Worm (Caenorhabditis elegans) whole organism, early embryonic: ENCODE results near the gene C25G4.17.
"Not testable (repeated sequence)": the region's sequence is repeated elsewhere in the genome, so short reads cannot be mapped to it uniquely, and the experiment has no call there.

Source experiments
- B0310.2 ChIP-seq: sonication (generic microtip); optimal IDR thresholded peaks from 2 replicates; lab custom pipeline; 2016; ENCODE audit warnings: mild to moderate bottlenecking, missing genetic modification characterization, missing compliant biosample characterization
- F13C5.2 ChIP-seq: sonication (generic microtip); optimal IDR thresholded peaks from 2 replicates; lab custom pipeline; 2017; ENCODE audit warnings: mild to moderate bottlenecking, missing genetic modification characterization, inconsistent platforms, missing compliant biosample characterization
- aly-1 ChIP-seq: sonication (generic microtip); optimal IDR thresholded peaks from 2 replicates; lab custom pipeline; 2016; ENCODE audit warnings: missing genetic modification characterization, missing compliant biosample characterization
- ama-1 ChIP-seq: fragments of 150-350 bp; optimal IDR thresholded peaks from 2 replicates; lab custom pipeline; 2014
- ceh-13 ChIP-seq: fragments of 200-800 bp; sonication (Bioruptor generic); optimal IDR thresholded peaks from 2 replicates; lab custom pipeline; 2018; ENCODE audit warnings: mild to moderate bottlenecking, missing genetic modification characterization, missing compliant biosample characterization
- ceh-36 ChIP-seq: sonication (generic microtip); optimal IDR thresholded peaks from 2 replicates; lab custom pipeline; 2016; ENCODE audit warnings: missing genetic modification characterization, inconsistent platforms, missing compliant biosample characterization
- ets-7 ChIP-seq: sonication (generic microtip); optimal IDR thresholded peaks from 2 replicates; lab custom pipeline; 2016; ENCODE audit warnings: missing genotype, missing genetic modification characterization, missing compliant biosample characterization
- flt-1 ChIP-seq: fragments of 200-800 bp; sonication (Bioruptor generic); IDR thresholded peaks from 2 replicates; pipeline ENCODE4 v1.3.6; 2022; ENCODE audit warnings: missing genetic modification characterization, missing compliant biosample characterization
- hmbx-1 ChIP-seq: sonication (generic microtip); optimal IDR thresholded peaks from 2 replicates; lab custom pipeline; 2016; ENCODE audit warnings: mild to moderate bottlenecking, missing genetic modification characterization, missing compliant biosample characterization
- hmg-4 ChIP-seq: fragments of 200-800 bp; sonication (Bioruptor generic); optimal IDR thresholded peaks from 2 replicates; lab custom pipeline; 2018; ENCODE audit warnings: mild to moderate bottlenecking, missing genetic modification characterization, missing compliant biosample characterization
- hnd-1 ChIP-seq: sonication (generic microtip); optimal IDR thresholded peaks from 2 replicates; lab custom pipeline; 2016; ENCODE audit warnings: missing genetic modification characterization, missing compliant biosample characterization
- pes-1 ChIP-seq: fragments of 200-800 bp; sonication (Bioruptor generic); IDR thresholded peaks from 2 replicates; pipeline ENCODE4 v1.3.6; 2022; ENCODE audit warnings: missing genetic modification reagents, missing genetic modification characterization, missing compliant biosample characterization
- scrt-1 ChIP-seq: fragments of 200-800 bp; sonication (Bioruptor generic); IDR thresholded peaks from 2 replicates; pipeline ENCODE4 v1.3.6; 2022; ENCODE audit warnings: missing genetic modification characterization, missing compliant biosample characterization
- sea-1 ChIP-seq: fragments of 200-800 bp; sonication (Bioruptor generic); conservative IDR thresholded peaks from 2 replicates; pipeline ENCODE4 v1.3.6; 2022; ENCODE audit warnings: missing genetic modification characterization, missing compliant biosample characterization
- tbx-11 ChIP-seq: fragments of 200-800 bp; sonication (Bioruptor generic); IDR thresholded peaks from 2 replicates; pipeline ENCODE4 v1.3.6; 2022; ENCODE audit warnings: missing genetic modification characterization, missing compliant biosample characterization
- tbx-37 ChIP-seq: fragments of 200-800 bp; sonication (Bioruptor generic); conservative IDR thresholded peaks from 2 replicates; pipeline ENCODE4 v1.3.6; 2022; ENCODE audit warnings: missing genetic modification reagents, missing genetic modification characterization, missing compliant biosample characterization
- tra-4 ChIP-seq: sonication (generic microtip); optimal IDR thresholded peaks from 2 replicates; lab custom pipeline; 2017; ENCODE audit warnings: missing genetic modification characterization, missing compliant biosample characterization

The C25G4.17 gene

ce11 chrIV:12463370-12463769 lies 21.6 kb downstream of the C25G4.17 start, which contains the start of gene C25G4.8:
C25G4.8 (minus strand) TSS chrIV:12463470.
- no peak for TF ChIP-seq hmbx-1
- TF ChIP-seq pes-1: no peak
- no peak for TF ChIP-seq scrt-1
- no peak for TF ChIP-seq ceh-13 (GFP tag; lab: Kevin White, UChicago)

DNA sequence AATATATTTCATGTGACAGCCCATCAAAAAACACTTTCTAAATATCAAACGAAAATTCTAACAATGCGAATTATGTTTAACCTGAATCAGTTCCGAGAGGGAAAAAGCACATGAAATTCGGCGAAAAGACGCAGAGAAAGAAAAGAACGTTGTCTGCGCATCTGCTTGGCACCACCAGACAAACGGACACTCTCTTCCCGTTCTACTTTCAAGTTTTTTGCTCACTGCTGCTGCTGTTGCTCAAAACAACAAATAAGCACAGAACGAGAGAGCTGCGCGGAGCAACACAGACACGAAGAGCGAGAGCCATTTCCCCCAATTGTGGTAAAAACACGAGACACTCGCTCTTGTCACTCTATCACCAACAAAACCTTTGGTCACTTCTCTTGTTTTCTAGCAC lies 23.0 kb downstream of the C25G4.17 start:
- TF ChIP-seq ama-1: no peak
- TF ChIP-seq hmg-4 (GFP tag; lab: Kevin White, UChicago): no peak
- TF ChIP-seq ets-7 (tag; lab: Kevin White, UChicago): no peak
- no peak for TF ChIP-seq scrt-1
- TF ChIP-seq hnd-1 (tag; lab: Kevin White, UChicago): no peak
- no peak for TF ChIP-seq pes-1
- TF ChIP-seq tbx-11 (GFP tag; lab: Robert Waterston, UW): no peak
- no peak for TF ChIP-seq B0310.2 (tag; lab: Kevin White, UChicago)
- no peak for TF ChIP-seq aly-1 (tag; lab: Kevin White, UChicago)
- no peak for TF ChIP-seq ceh-36 (tag; lab: Kevin White, UChicago)
- no peak for TF ChIP-seq F13C5.2 (tag; lab: Kevin White, UChicago)
- no peak for TF ChIP-seq sea-1

ce11 chrIV:12467761-12468160 lies 25.9 kb downstream of the C25G4.17 start:
- no peak for TF ChIP-seq ceh-13 (GFP tag; lab: Kevin White, UChicago)
- TF ChIP-seq flt-1 (GFP tag; lab: Robert Waterston, UW): no peak
- TF ChIP-seq tbx-37: no peak
- no peak for TF ChIP-seq ama-1
- TF ChIP-seq hnd-1 (tag; lab: Kevin White, UChicago): no peak
- no peak for TF ChIP-seq ets-7 (tag; lab: Kevin White, UChicago)
- TF ChIP-seq tra-4 (tag; lab: Kevin White, UChicago): no peak
- no peak for TF ChIP-seq hmbx-1
- no peak for TF ChIP-seq tbx-11 (GFP tag; lab: Robert Waterston, UW)
- TF ChIP-seq hmg-4 (GFP tag; lab: Kevin White, UChicago): no peak
- TF ChIP-seq B0310.2 (tag; lab: Kevin White, UChicago): no peak
- no peak for TF ChIP-seq aly-1 (tag; lab: Kevin White, UChicago)
- TF ChIP-seq F13C5.2 (tag; lab: Kevin White, UChicago): no peak
- TF ChIP-seq ceh-36 (tag; lab: Kevin White, UChicago): no peak
- TF ChIP-seq sea-1: no peak
- no peak for TF ChIP-seq scrt-1
- TF ChIP-seq pes-1: no peak

ce11 chrIV:12468359-12468758 lies 26.5 kb downstream of the C25G4.17 start, which contains the start of gene igdb-2:
igdb-2 (plus strand) TSS chrIV:12468659.
- TF ChIP-seq hmbx-1 (no peak), hnd-1 (tag; lab: Kevin White, UChicago) (no peak), hmg-4 (GFP tag; lab: Kevin White, UChicago) (no peak), ceh-36 (tag; lab: Kevin White, UChicago) (no peak), tra-4 (tag; lab: Kevin White, UChicago) (no peak), sea-1 (no peak), pes-1 (no peak), ceh-13 (GFP tag; lab: Kevin White, UChicago) (no peak), scrt-1 (no peak), flt-1 (GFP tag; lab: Robert Waterston, UW) (no peak), B0310.2 (tag; lab: Kevin White, UChicago) (no peak), ama-1 (no peak), tbx-37 (no peak)

DNA sequence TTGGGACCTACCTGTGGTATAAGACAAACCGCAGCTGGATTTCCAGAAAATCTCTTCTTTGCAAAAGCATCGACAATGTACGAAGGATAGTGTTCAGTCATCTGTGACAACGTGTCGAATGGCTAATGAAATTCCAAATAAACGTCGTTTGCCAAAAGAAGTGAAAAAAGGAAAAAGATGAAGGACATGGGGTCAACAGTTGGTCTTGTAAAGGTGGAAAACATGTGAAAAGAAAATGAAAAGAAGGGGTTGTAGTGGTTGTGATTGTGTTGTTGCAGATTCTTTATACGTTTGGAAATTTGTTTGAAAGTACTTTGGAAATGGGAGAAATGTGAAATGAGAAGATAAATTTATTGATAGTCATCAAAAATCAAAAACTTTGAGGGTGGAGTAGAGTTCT lies 35.1 kb downstream of the C25G4.17 start, which contains the start of gene T04A11.1:
Gene T04A11.1 (minus strand): TSS at position 101 of the 400 bp plus-strand sequence.
- TF ChIP-seq ets-7 (tag; lab: Kevin White, UChicago); ama-1; F13C5.2 (tag; lab: Kevin White, UChicago): not testable (repeated sequence)

ce11 chrIV:12478711-12479110 lies 36.9 kb downstream of the C25G4.17 start, which contains the start of gene igdb-1:
igdb-1 (plus strand) TSS chrIV:12479011.
- not testable (repeated sequence) for TF ChIP-seq tra-4 (tag; lab: Kevin White, UChicago); tbx-11 (GFP tag; lab: Robert Waterston, UW); aly-1 (tag; lab: Kevin White, UChicago)

- not testable (repeated sequence) for TF ChIP-seq ceh-13 (GFP tag; lab: Kevin White, UChicago); scrt-1; ama-1
These were observed 42.7 kb downstream of the C25G4.17 start, which contains the start of gene T04A11.4 for ce11 chrIV:12484479-12484878. T04A11.4 (minus strand) TSS chrIV:12484579.

ce11 chrIV:12487194-12487593 lies 45.4 kb downstream of the C25G4.17 start, which contains the start of gene sru-26:
sru-26 (plus strand) TSS chrIV:12487494.
- no peak for TF ChIP-seq ets-7 (tag; lab: Kevin White, UChicago)
- TF ChIP-seq ama-1: no peak
- TF ChIP-seq aly-1 (tag; lab: Kevin White, UChicago): no peak
- TF ChIP-seq sea-1: no peak
- TF ChIP-seq hnd-1 (tag; lab: Kevin White, UChicago): no peak
- TF ChIP-seq hmbx-1: no peak
- TF ChIP-seq hmg-4 (GFP tag; lab: Kevin White, UChicago): no peak
- no peak for TF ChIP-seq ceh-13 (GFP tag; lab: Kevin White, UChicago)
- no peak for TF ChIP-seq tra-4 (tag; lab: Kevin White, UChicago)

- no peak for TF ChIP-seq scrt-1
- no peak for TF ChIP-seq tbx-11 (GFP tag; lab: Robert Waterston, UW)
- no peak for TF ChIP-seq ets-7 (tag; lab: Kevin White, UChicago)
- TF ChIP-seq flt-1 (GFP tag; lab: Robert Waterston, UW): no peak
- no peak for TF ChIP-seq ceh-13 (GFP tag; lab: Kevin White, UChicago)
- TF ChIP-seq aly-1 (tag; lab: Kevin White, UChicago): no peak
- TF ChIP-seq B0310.2 (tag; lab: Kevin White, UChicago): no peak
- TF ChIP-seq tbx-37: no peak
- no peak for TF ChIP-seq tra-4 (tag; lab: Kevin White, UChicago)
- TF ChIP-seq hmg-4 (GFP tag; lab: Kevin White, UChicago): no peak
- no peak for TF ChIP-seq sea-1
- no peak for TF ChIP-seq ceh-36 (tag; lab: Kevin White, UChicago)
- no peak for TF ChIP-seq F13C5.2 (tag; lab: Kevin White, UChicago)
- no peak for TF ChIP-seq pes-1
- no peak for TF ChIP-seq ama-1
- TF ChIP-seq hmbx-1: no peak
- no peak for TF ChIP-seq hnd-1 (tag; lab: Kevin White, UChicago)
These were observed 48.7 kb downstream of the C25G4.17 start, which contains the start of gene him-6 for ce11 chrIV:12490491-12490890. him-6 (plus strand) TSS chrIV:12490791.
